Worm (Caenorhabditis elegans) whole organism, midembryonic: ENCODE results near the gene C16C4.18.
"Not testable (repeated sequence)": the region's sequence is repeated elsewhere in the genome, so short reads cannot be mapped to it uniquely, and the experiment has no call there.

Experiments
- T22C8.4 ChIP-seq: fragments of 200-800 bp; sonication (Bioruptor generic); IDR thresholded peaks from 2 replicates; pipeline ENCODE4 v1.3.6; 2022; ENCODE audit warnings: missing genetic modification characterization, missing compliant biosample characterization
- cog-1 ChIP-seq: sonication (generic microtip); optimal IDR thresholded peaks from 2 replicates; lab custom pipeline; 2016; ENCODE audit warnings: missing genetic modification characterization, missing compliant biosample characterization
- flt-1 ChIP-seq: fragments of 200-800 bp; sonication (Bioruptor generic); IDR thresholded peaks from 2 replicates; pipeline ENCODE4 v1.3.6; 2022; ENCODE audit warnings: missing genetic modification characterization, missing compliant biosample characterization
- klf-2 ChIP-seq: fragments of 200-800 bp; sonication (Bioruptor generic); conservative IDR thresholded peaks from 2 replicates; pipeline ENCODE4 v1.3.6; 2022; ENCODE audit warnings: missing genetic modification reagents, missing genetic modification characterization, missing compliant biosample characterization
- med-1 ChIP-seq: sonication (generic microtip); optimal IDR thresholded peaks from 2 replicates; lab custom pipeline; 2017; ENCODE audit warnings: missing genetic modification characterization, mild to moderate bottlenecking, missing compliant biosample characterization, antibody characterized with exemption, missing genetic modification reagents; ENCODE audit not compliant: insufficient read depth
- ref-1 ChIP-seq: fragments of 200-800 bp; sonication (Bioruptor generic); conservative IDR thresholded peaks from 2 replicates; pipeline ENCODE4 v1.3.6; 2022; ENCODE audit warnings: missing genetic modification reagents, missing genetic modification characterization, missing compliant biosample characterization
- tab-1 ChIP-seq: fragments of 200-800 bp; sonication (Bioruptor generic); IDR thresholded peaks from 2 replicates; pipeline ENCODE4 v1.3.6; 2022; ENCODE audit warnings: missing genetic modification characterization, missing compliant biosample characterization
- ztf-23 ChIP-seq: fragments of 200-800 bp; sonication (Bioruptor generic); IDR thresholded peaks from 2 replicates; pipeline ENCODE4 v1.3.6; 2022; ENCODE audit warnings: missing genetic modification reagents, missing genetic modification characterization, missing compliant biosample characterization
- ztf-29 ChIP-seq: fragments of 200-800 bp; sonication (Bioruptor generic); IDR thresholded peaks from 2 replicates; pipeline ENCODE4 v1.3.6; 2022; ENCODE audit warnings: missing genetic modification reagents, missing genetic modification characterization, missing compliant biosample characterization

The C16C4.18 gene

DNA sequence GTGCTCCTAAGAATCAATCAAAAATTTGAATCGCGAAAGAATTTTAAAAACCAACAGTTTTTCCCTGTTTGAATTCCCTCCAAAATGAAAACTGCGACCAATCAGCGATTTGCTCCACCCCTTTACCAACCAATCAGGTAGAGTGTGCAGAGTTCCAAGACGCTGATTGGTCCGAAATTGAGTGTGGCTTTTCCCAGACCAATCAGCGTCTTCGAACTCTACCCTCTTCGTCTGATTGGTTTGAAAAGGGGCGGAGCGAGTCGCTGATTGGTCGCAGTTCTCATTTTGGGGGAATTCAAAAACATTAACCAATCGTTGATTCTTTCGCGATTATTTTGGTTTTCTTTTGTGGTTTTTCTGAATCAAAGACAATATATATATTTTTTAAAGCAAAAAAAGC, 16.6 kb downstream of the C16C4.18 start:
- no peak for TF ChIP-seq tab-1 (GFP tag; lab: Robert Waterston, UW)
- no peak for TF ChIP-seq klf-2
- no peak for TF ChIP-seq ref-1 (GFP tag; lab: Robert Waterston, UW)
- TF ChIP-seq med-1 (GFP tag; lab: Kevin White, UChicago) = no peak
- TF ChIP-seq ztf-23 (GFP tag; lab: Robert Waterston, UW) = no peak
- no peak for TF ChIP-seq cog-1 (tag; lab: Kevin White, UChicago)
- no peak for TF ChIP-seq T22C8.4 (GFP tag; lab: Robert Waterston, UW)
- TF ChIP-seq flt-1 (GFP tag; lab: Robert Waterston, UW) = no peak
- TF ChIP-seq ztf-29 (GFP tag; lab: Robert Waterston, UW) = no peak

DNA sequence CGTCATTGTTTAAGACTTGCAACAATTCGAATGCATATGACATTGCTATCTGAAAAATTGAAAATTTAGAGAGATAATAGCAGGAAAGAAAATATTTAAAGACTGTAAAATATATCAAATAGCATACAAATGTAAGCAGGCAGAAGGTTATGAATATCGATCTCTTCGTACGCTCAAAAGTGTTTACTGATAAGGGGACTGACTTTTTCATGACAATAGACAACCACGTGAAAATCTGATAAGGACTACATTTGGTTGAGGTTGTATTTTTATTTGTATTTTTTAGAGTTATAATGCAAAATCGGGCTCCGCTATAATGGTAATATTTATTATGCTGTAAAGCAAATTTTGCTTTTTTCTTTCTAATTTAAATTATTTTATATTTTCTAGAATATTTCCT, 18.2 kb downstream of the C16C4.18 start, which contains the start of the genes C52E2.5 and C52E2.4:
Gene C52E2.5, minus strand, starts transcription at position 43 of the 400 bp plus-strand sequence.
Gene C52E2.4, plus strand, starts transcription at position 252 of the 400 bp plus-strand sequence.
- no peak for TF ChIP-seq med-1 (GFP tag; lab: Kevin White, UChicago)
- TF ChIP-seq ztf-23 (GFP tag; lab: Robert Waterston, UW) = no peak
- TF ChIP-seq cog-1 (tag; lab: Kevin White, UChicago) = no peak
- TF ChIP-seq flt-1 (GFP tag; lab: Robert Waterston, UW) = no peak
- no peak for TF ChIP-seq ztf-29 (GFP tag; lab: Robert Waterston, UW)
- TF ChIP-seq tab-1 (GFP tag; lab: Robert Waterston, UW) = no peak
- TF ChIP-seq T22C8.4 (GFP tag; lab: Robert Waterston, UW) = no peak
- no peak for TF ChIP-seq klf-2
- no peak for TF ChIP-seq ref-1 (GFP tag; lab: Robert Waterston, UW)

DNA sequence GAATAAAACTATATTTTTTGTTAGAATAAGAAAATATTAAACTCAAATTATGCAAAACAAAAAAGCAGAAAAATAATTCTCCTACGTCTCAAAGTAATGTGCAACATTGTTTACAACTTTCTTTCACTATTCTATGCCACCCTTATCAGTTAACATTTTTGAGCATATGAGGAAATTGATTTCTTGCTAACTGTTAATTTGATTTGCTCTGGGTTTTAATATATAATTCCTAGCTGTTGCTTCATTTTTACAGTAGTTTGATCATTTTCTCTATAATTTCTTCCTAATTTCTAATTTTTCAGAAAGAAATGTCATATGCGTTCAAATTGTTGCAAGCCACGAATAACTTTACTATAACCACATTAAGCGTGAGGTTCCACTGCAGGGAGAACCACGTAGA, 24.9 kb downstream of the C16C4.18 start, which contains the start of gene T08E11.1:
Gene T08E11.1, plus strand, starts transcription at position 301 of the 400 bp plus-strand sequence.
- TF ChIP-seq ref-1 (GFP tag; lab: Robert Waterston, UW) (no peak), tab-1 (GFP tag; lab: Robert Waterston, UW) (no peak), klf-2 (no peak), ztf-23 (GFP tag; lab: Robert Waterston, UW) (no peak), ztf-29 (GFP tag; lab: Robert Waterston, UW) (no peak), cog-1 (tag; lab: Kevin White, UChicago) (no peak), med-1 (GFP tag; lab: Kevin White, UChicago) (no peak), T22C8.4 (GFP tag; lab: Robert Waterston, UW) (no peak), flt-1 (GFP tag; lab: Robert Waterston, UW) (no peak)

DNA sequence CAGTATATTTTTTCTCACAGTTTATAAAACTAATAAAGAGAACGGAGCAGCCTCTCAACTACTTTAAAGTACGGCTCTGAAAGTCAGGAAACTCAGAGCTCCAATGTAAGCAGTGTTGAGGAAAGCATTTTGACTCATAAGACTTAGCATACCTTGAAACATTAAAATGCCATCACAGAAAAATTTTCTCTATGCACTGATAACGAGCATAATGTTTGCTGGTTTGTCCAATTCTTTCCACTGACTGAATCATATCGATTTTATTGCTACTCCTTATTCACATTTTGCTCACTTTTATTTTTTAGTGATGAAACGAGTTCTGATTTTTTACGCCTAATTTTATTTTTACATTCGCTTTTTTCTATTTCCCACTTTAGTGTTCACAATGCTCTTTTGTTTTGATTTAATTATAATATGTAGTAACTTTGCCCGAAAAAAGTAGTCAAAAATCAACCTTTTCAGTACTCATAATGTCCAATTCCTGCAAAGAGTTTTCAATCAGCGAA, 29.2 kb downstream of the C16C4.18 start, which contains the start of gene math-39:
Gene math-39, plus strand, starts transcription at position 456 of the 506 bp plus-strand sequence.
- TF ChIP-seq med-1 (GFP tag; lab: Kevin White, UChicago) (no peak), ztf-23 (GFP tag; lab: Robert Waterston, UW) (no peak), T22C8.4 (GFP tag; lab: Robert Waterston, UW) (no peak), tab-1 (GFP tag; lab: Robert Waterston, UW) (no peak), klf-2 (no peak), cog-1 (tag; lab: Kevin White, UChicago) (no peak), ref-1 (GFP tag; lab: Robert Waterston, UW) (no peak), ztf-29 (GFP tag; lab: Robert Waterston, UW) (no peak), flt-1 (GFP tag; lab: Robert Waterston, UW) (no peak)

DNA sequence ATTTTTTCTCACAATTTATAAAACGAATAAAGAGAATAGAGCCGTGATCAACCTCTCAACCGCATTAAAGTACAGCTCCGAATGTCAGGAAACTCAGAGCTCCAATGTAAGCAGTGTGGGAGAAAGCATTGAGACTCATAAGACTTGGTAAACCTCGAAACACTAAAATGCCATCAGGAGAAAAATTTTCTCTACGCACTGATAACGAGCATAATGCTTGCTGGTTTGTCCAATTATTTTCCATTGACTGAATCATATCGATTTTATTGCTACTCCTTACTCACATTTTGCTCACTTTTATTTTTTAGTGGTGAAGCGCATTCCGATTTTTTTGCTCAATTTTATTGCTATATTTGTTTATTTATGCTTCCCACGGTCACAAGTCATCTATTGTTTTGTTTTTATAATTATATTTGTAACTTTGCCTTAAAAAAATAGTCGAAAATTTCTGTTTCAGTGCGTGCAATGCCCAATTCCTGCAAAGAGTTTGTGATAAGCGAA, 30.9 kb downstream of the C16C4.18 start, which contains the start of gene math-40:
Gene math-40, plus strand, starts transcription at position 451 of the 501 bp plus-strand sequence.
- TF ChIP-seq T22C8.4 (GFP tag; lab: Robert Waterston, UW) = no peak
- TF ChIP-seq flt-1 (GFP tag; lab: Robert Waterston, UW) = no peak
- no peak for TF ChIP-seq ztf-29 (GFP tag; lab: Robert Waterston, UW)
- no peak for TF ChIP-seq ztf-23 (GFP tag; lab: Robert Waterston, UW)
- no peak for TF ChIP-seq ref-1 (GFP tag; lab: Robert Waterston, UW)
- TF ChIP-seq klf-2 = no peak
- no peak for TF ChIP-seq cog-1 (tag; lab: Kevin White, UChicago)

DNA sequence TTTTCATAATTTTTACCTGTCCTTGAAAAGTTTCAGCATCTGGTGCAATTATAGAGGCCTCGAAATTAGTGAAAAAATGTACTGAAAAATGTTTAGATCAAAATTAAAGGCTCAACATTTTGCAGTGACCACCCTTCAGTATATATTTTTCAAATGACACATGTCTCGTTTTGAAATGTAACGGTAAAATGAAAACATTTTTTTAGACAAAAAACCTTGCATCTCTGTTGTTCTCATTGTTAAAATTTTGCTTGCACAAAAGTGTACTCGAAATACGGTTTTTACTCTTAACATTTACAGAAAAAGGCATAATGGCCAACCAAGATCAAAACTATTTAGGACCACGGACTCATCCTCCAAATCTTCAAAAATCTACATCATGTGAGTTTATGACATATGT, 36.8 kb downstream of the C16C4.18 start, which contains the start of gene math-41:
Gene math-41, plus strand, starts transcription at position 301 of the 400 bp plus-strand sequence.
- not testable (repeated sequence) for TF ChIP-seq tab-1 (GFP tag; lab: Robert Waterston, UW); ztf-23 (GFP tag; lab: Robert Waterston, UW); cog-1 (tag; lab: Kevin White, UChicago)

DNA sequence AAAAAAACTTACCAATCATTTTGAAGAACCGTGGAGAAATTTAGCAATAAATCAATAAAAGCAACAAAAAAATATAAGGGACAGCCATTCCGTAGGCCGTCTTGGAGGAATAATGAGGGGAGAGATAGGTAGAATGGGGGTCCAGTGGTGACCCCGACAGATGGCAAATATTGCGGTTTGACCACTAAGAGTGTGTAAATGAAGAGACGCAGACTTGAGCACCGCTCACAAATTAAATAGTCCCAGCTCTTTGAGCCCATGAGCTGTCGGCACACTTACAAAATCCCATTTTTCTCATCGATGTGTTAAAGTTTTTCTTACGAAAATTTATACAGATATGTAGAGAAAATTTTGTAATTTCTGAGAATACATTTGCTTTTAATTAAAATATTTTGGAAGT, 40.4 kb downstream of the C16C4.18 start, which contains the start of gene fbxa-3:
Gene fbxa-3, minus strand, starts transcription at position 101 of the 400 bp plus-strand sequence.
- TF ChIP-seq med-1 (GFP tag; lab: Kevin White, UChicago) (no peak), cog-1 (tag; lab: Kevin White, UChicago) (no peak), ztf-23 (GFP tag; lab: Robert Waterston, UW) (no peak), ztf-29 (GFP tag; lab: Robert Waterston, UW) (no peak), T22C8.4 (GFP tag; lab: Robert Waterston, UW) (no peak), flt-1 (GFP tag; lab: Robert Waterston, UW) (no peak), tab-1 (GFP tag; lab: Robert Waterston, UW) (no peak), ref-1 (GFP tag; lab: Robert Waterston, UW) (no peak), klf-2 (no peak)

DNA sequence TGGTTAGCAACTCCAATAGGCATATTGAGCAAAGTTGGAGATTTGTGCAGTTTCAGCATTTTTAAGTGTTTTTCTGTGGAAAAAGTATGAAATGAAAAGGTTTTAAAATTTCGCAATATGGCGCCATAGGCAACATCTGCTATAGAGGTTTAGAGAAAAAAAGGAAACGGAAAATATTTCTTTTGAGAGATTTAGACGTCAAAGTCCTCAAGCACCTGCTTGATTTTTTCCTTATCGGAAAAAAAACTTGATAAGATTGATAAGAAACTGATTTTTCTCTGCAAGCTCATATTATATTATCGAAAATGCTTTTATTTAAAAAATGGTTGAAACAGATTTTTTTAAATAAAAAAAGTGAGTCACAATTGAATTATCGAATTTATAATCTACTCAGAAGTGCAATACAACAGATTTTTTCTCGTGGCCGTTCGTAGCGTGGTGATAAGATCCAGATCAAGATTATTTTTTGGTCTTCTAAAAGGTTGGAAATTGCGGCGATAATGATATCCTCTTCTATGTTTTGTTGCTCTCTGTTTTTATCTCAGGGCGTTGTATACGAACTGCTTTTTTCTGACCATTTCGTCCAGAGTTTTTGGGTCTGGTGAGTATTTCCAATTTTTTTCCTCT, 41.1 kb downstream of the C16C4.18 start, which contains the start of gene fbxc-19:
Gene fbxc-19, plus strand, starts transcription at position 536 of the 627 bp plus-strand sequence.
- TF ChIP-seq T22C8.4 (GFP tag; lab: Robert Waterston, UW) (no peak), ztf-29 (GFP tag; lab: Robert Waterston, UW) (no peak), flt-1 (GFP tag; lab: Robert Waterston, UW) (peak; percentile 51; the same call in 1 of the 2 replicates), ref-1 (GFP tag; lab: Robert Waterston, UW) (no peak), med-1 (GFP tag; lab: Kevin White, UChicago) (no peak), ztf-23 (GFP tag; lab: Robert Waterston, UW) (no peak)
